Worm (Caenorhabditis elegans): ENCODE measurements around the gene cmtr-2.

The cmtr-2 gene

DNA sequence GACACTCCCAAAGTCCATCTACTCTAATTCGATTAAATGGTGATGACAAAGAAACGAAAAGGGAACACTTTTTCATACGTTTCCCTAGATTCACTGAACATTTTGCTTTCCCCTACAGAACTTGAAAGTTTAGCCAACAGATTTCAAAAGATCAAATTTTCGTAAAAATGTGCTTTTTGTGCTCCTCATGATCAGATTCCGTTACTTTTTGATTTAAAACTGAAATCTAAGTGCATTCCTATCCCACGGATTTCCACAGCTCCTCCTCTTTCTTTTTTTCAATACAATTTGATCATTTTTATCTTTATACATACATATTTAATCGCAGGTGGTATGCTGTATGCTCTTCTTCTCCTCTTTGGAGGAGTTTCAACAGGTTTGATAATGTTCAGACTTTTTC lies 27.6 kb upstream of the cmtr-2 start, which contains the start of gene ddo-3:
Gene ddo-3, plus strand, starts transcription at position 301 of the 400 bp plus-strand sequence.
- no peak for TF ChIP-seq nhr-2 (tag; optimal IDR thresholded peaks at IDR 0.05)
- TF ChIP-seq snpc-4 (tag; optimal IDR thresholded peaks at IDR 0.05): no peak
- no peak for TF ChIP-seq nhr-12 (tag; optimal IDR thresholded peaks at IDR 0.05)

DNA sequence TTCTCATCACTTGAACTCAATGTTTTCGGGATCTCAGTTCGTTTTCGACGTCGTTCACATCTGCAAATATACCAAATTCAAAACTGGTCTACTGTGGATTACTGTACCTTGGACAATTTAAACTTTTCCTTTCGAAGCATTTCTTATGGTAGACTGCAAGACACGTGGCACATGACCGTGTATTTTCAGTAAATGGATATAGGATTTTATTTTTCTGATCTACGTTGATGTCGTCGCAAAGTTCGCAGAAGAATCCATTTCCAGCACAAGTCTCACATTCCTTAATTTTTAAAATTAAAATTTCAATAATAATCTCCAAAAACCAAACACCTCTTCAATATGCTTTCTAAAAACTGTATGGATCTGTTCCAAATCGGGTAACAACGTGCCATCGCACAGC lies 25.7 kb upstream of the cmtr-2 start:
- no peak for TF ChIP-seq blmp-1 (tag; optimal IDR thresholded peaks at IDR 0.05)
- no peak for TF ChIP-seq mab-5 (tag; optimal IDR thresholded peaks at IDR 0.05)
- no peak for TF ChIP-seq unc-39 (tag; optimal IDR thresholded peaks at IDR 0.05)
- no peak for TF ChIP-seq zip-8 (tag; optimal IDR thresholded peaks at IDR 0.05)
- no peak for TF ChIP-seq hlh-1 (tag; optimal IDR thresholded peaks at IDR 0.05)
- no peak for TF ChIP-seq sptf-1 (tag; optimal IDR thresholded peaks at IDR 0.05)
- no peak for TF ChIP-seq ces-1 (GFP tag; optimal IDR thresholded peaks at IDR 0.05)
- no peak for TF ChIP-seq mls-2 (tag; optimal IDR thresholded peaks at IDR 0.05)
- no peak for TF ChIP-seq nhr-12 (tag; optimal IDR thresholded peaks at IDR 0.05)
- no peak for TF ChIP-seq ceh-83 (GFP tag; optimal IDR thresholded peaks at IDR 0.05)
- no peak for TF ChIP-seq tbx-8 (GFP tag; optimal IDR thresholded peaks at IDR 0.05)
- no peak for TF ChIP-seq ceh-43 (GFP tag; optimal IDR thresholded peaks at IDR 0.05)
- no peak for TF ChIP-seq elt-1 (tag; optimal IDR thresholded peaks at IDR 0.05; ENCODE audit: borderline replicate concordance, insufficient read depth)
- no peak for TF ChIP-seq bed-3 (GFP tag; optimal IDR thresholded peaks at IDR 0.05)
- no peak for TF ChIP-seq unc-62 (GFP tag; optimal IDR thresholded peaks at IDR 0.05)
- no peak for TF ChIP-seq elt-3 (tag; optimal IDR thresholded peaks at IDR 0.05)
- no peak for TF ChIP-seq lsy-2 (tag; optimal IDR thresholded peaks at IDR 0.05)
- no peak for TF ChIP-seq unc-120 (tag; optimal IDR thresholded peaks at IDR 0.05; ENCODE audit: poor library complexity, severe bottlenecking)
- no peak for TF ChIP-seq sem-2 (GFP tag; optimal IDR thresholded peaks at IDR 0.05)
- no peak for TF ChIP-seq nhr-237 (tag; optimal IDR thresholded peaks at IDR 0.05)

DNA sequence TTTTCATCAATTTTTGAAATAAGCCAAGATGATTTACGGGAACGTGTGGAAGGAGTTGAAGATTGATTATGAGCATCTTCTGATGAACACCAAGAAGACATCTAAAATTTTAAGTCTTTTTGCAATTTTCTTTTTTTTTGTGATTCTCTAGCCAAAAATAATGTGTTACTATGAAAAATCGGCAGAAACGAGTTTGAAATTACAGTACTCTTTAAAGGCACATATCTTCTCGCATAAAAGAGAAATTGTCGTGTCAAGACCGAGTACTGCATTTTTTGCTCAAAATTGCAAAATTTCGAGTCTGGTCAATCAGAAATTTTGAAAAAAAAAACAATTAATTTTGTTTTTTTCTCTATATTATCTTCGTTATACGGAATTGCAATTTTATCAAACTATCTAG lies 23.1 kb upstream of the cmtr-2 start, which contains the start of gene F20H11.1:
Gene F20H11.1, minus strand, starts transcription at position 101 of the 400 bp plus-strand sequence.
- TF ChIP-seq unc-120 (tag; optimal IDR thresholded peaks at IDR 0.05; ENCODE audit: poor library complexity, severe bottlenecking) (no peak), nhr-237 (tag; optimal IDR thresholded peaks at IDR 0.05) (no peak), ceh-43 (GFP tag; optimal IDR thresholded peaks at IDR 0.05) (no peak), M03D4.4 (tag; optimal IDR thresholded peaks at IDR 0.05) (no peak), mab-5 (tag; optimal IDR thresholded peaks at IDR 0.05) (no peak), ham-2 (GFP tag; optimal IDR thresholded peaks at IDR 0.05) (no peak), drap-1 (GFP tag; optimal IDR thresholded peaks at IDR 0.05) (no peak), unc-39 (tag; optimal IDR thresholded peaks at IDR 0.05) (no peak), lin-13 (tag; optimal IDR thresholded peaks at IDR 0.05) (no peak), nhr-12 (tag; optimal IDR thresholded peaks at IDR 0.05) (no peak), unc-62 (GFP tag; optimal IDR thresholded peaks at IDR 0.05) (no peak), cnd-1 (tag; optimal IDR thresholded peaks at IDR 0.05) (no peak), lsy-2 (tag; optimal IDR thresholded peaks at IDR 0.05) (no peak), snpc-4 (tag; optimal IDR thresholded peaks at IDR 0.05) (no peak), mep-1 (tag; optimal IDR thresholded peaks at IDR 0.05) (no peak), ztf-11 (tag; optimal IDR thresholded peaks at IDR 0.05) (no peak), nhr-2 (tag; optimal IDR thresholded peaks at IDR 0.05) (no peak)

DNA sequence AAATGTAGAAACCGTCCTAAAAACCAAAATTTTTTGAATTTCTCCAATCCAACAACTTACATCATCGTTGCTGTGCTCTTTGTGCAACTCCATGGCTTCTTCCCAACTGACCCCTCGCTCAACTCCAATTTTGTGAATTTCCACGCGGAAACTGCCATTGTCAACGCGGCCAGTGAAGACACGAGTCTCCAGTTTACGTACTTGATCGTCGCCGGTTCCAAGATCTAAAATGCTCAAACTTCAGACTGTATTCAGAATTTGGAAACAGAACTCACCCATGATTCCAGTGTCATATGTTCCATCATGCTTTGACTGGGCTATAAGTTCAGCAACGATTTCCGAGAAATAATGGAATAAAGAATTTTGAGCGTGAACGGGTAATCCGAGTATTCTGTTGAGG lies 21.1 kb upstream of the cmtr-2 start:
- TF ChIP-seq M03D4.4 (tag; optimal IDR thresholded peaks at IDR 0.05) (no peak), ceh-43 (GFP tag; optimal IDR thresholded peaks at IDR 0.05) (no peak), nhr-76 (tag; optimal IDR thresholded peaks at IDR 0.05) (no peak), elt-1 (tag; optimal IDR thresholded peaks at IDR 0.05; ENCODE audit: borderline replicate concordance, insufficient read depth) (no peak)

DNA sequence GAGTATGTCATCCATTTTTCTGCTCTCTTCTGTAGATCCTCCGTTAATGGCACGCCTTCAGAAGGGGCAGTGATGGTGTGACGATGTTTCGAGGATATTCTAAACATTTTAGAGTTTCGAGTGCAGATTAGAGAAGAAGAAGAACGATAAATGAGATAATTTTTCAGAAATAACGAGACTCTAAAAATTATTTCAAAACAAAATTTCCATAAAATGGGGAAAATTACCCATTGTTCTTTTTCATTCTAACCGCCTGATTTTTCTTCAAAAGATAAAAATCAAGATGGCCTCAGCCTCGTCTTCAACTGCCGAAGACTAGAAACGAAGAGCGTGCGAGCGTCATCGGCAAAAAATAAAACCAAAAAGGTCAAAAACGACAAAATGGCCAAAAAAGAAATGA lies 14.1 kb upstream of the cmtr-2 start, which contains the start of gene let-765:
Gene let-765, minus strand, starts transcription at position 101 of the 400 bp plus-strand sequence.
- no peak for TF ChIP-seq unc-39 (tag; optimal IDR thresholded peaks at IDR 0.05)
- no peak for TF ChIP-seq bed-3 (GFP tag; optimal IDR thresholded peaks at IDR 0.05)
- no peak for TF ChIP-seq zip-8 (tag; optimal IDR thresholded peaks at IDR 0.05)
- TF ChIP-seq mab-5 (tag; optimal IDR thresholded peaks at IDR 0.05): no peak
- no peak for TF ChIP-seq ham-2 (GFP tag; optimal IDR thresholded peaks at IDR 0.05)
- no peak for TF ChIP-seq lin-13 (tag; optimal IDR thresholded peaks at IDR 0.05)
- TF ChIP-seq snpc-4 (tag; optimal IDR thresholded peaks at IDR 0.05): no peak
- no peak for TF ChIP-seq lsy-2 (tag; optimal IDR thresholded peaks at IDR 0.05)
- TF ChIP-seq hlh-1 (tag; optimal IDR thresholded peaks at IDR 0.05): no peak
- TF ChIP-seq unc-120 (tag; optimal IDR thresholded peaks at IDR 0.05; ENCODE audit: poor library complexity, severe bottlenecking): no peak
- no peak for TF ChIP-seq ceh-39 (tag; optimal IDR thresholded peaks at IDR 0.05)
- no peak for TF ChIP-seq tbx-8 (GFP tag; optimal IDR thresholded peaks at IDR 0.05)
- no peak for TF ChIP-seq ceh-83 (GFP tag; optimal IDR thresholded peaks at IDR 0.05)
- TF ChIP-seq mls-2 (tag; optimal IDR thresholded peaks at IDR 0.05): no peak

Data from whole organism, mixed stage, embryonic.